Fruit fly (Drosophila melanogaster): ENCODE measurements around the gene CG5961.

The CG5961 gene

dm6 chr3R:12433764-12434163 is 26.3 kb downstream of the CG5961 start, which contains the start of the genes Aos1 and Srlp (continued):
- TF ChIP-seq CG5953 (GFP tag; IDR thresholded peaks at IDR 0.05) (no peak), luna (GFP tag; optimal IDR thresholded peaks at IDR 0.05) (no peak), lbe (GFP tag; optimal IDR thresholded peaks at IDR 0.05) (peak; percentile 51), slou (GFP tag; optimal IDR thresholded peaks at IDR 0.05) (peak; percentile 17), CG8290 (GFP tag; optimal IDR thresholded peaks at IDR 0.05) (peak; percentile 19), CG8290 (tag; optimal IDR thresholded peaks at IDR 0.05) (no peak), stwl (tag; optimal IDR thresholded peaks at IDR 0.05) (peak; percentile 53), CG4424 (GFP tag; optimal IDR thresholded peaks at IDR 0.05) (no peak), insv (GFP tag; optimal IDR thresholded peaks at IDR 0.05) (peak in 1 of 2 experiments; percentile 23), CG17912 (GFP tag; optimal IDR thresholded peaks at IDR 0.05) (peak; percentile 3), CG12659 (GFP tag; optimal IDR thresholded peaks at IDR 0.05) (peak; percentile 81), CG8924 (tag; optimal IDR thresholded peaks at IDR 0.05) (peak; percentile 75), CG3847 (GFP tag; IDR thresholded peaks at IDR 0.05) (peak; percentile 55; the same call in 1 of the 2 replicates), odd (GFP tag; optimal IDR thresholded peaks at IDR 0.05) (no peak), CG12155 (GFP tag; optimal IDR thresholded peaks at IDR 0.05) (peak; percentile 43), ERR (GFP tag; optimal IDR thresholded peaks at IDR 0.05) (no peak), CG13287 (GFP tag; IDR thresholded peaks at IDR 0.05; ENCODE audit: partially characterized antibody) (peak; percentile 35; the same call in 1 of the 2 replicates), amos (GFP tag; IDR thresholded peaks at IDR 0.05; ENCODE audit: partially characterized antibody) (peak; percentile 12; the same call in 1 of the 2 replicates), Atf3 (GFP tag; optimal IDR thresholded peaks at IDR 0.05) (no peak), CG10543 (GFP tag; optimal IDR thresholded peaks at IDR 0.05) (peak; percentile 41), lola (GFP tag; optimal IDR thresholded peaks at IDR 0.05) (peak in 1 of 3 experiments; percentile 56), CG17385 (GFP tag; optimal IDR thresholded peaks at IDR 0.05) (peak; percentile 51), row (GFP tag; IDR thresholded peaks at IDR 0.05) (peak; percentile 88), CG12299 (tag; optimal IDR thresholded peaks at IDR 0.05) (peak; percentile 20), CG17186 (GFP tag; optimal IDR thresholded peaks at IDR 0.05) (peak; percentile 21), schlank (tag; optimal IDR thresholded peaks at IDR 0.05) (no peak), Abd-B (GFP tag; optimal IDR thresholded peaks at IDR 0.05) (peak; percentile 62), mld (GFP tag; IDR thresholded peaks at IDR 0.05; ENCODE audit: partially characterized antibody) (no peak), CG30403 (GFP tag; optimal IDR thresholded peaks at IDR 0.05) (peak; percentile 73), MTF-1 (GFP tag; optimal IDR thresholded peaks at IDR 0.05; ENCODE audit: borderline replicate concordance) (no peak), Doc2 (GFP tag; IDR thresholded peaks at IDR 0.05) (no peak), CG1647 (GFP tag; optimal IDR thresholded peaks at IDR 0.05) (peak; percentile 6), fd96Cb (tag; optimal IDR thresholded peaks at IDR 0.05) (peak; percentile 23), CG18764 (GFP tag; optimal IDR thresholded peaks at IDR 0.05) (peak; percentile 20), sug (tag; optimal IDR thresholded peaks at IDR 0.05) (peak; percentile 79), CG1603 (tag; optimal IDR thresholded peaks at IDR 0.05) (peak; percentile 9), CG9215 (GFP tag; IDR thresholded peaks at IDR 0.05) (peak; percentile 58), CG1602 (GFP tag; optimal IDR thresholded peaks at IDR 0.05) (peak; percentile 3), BEAF-32 (GFP tag; optimal IDR thresholded peaks at IDR 0.05) (peak; percentile 61), en (GFP tag; optimal IDR thresholded peaks at IDR 0.05) (no peak), al (GFP tag; IDR thresholded peaks at IDR 0.05) (peak; percentile 43), CG10209 (GFP tag; optimal IDR thresholded peaks at IDR 0.05) (peak; percentile 34), CG17328 (GFP tag; IDR thresholded peaks at IDR 0.05) (0 out of 2 replicates have a peak, but pooled peaks have one; percentile 30), CG10267 (tag; optimal IDR thresholded peaks at IDR 0.05) (peak; percentile 70), CG1832 (GFP tag; optimal IDR thresholded peaks at IDR 0.05) (no peak), CG18011 (GFP tag; optimal IDR thresholded peaks at IDR 0.05) (peak; percentile 11), CG10147 (GFP tag; optimal IDR thresholded peaks at IDR 0.05) (peak; percentile 62), Nf-YC (tag; optimal IDR thresholded peaks at IDR 0.05) (peak; percentile 69), PHDP (tag; optimal IDR thresholded peaks at IDR 0.05) (peak; percentile 61), Sry-β (GFP tag; optimal IDR thresholded peaks at IDR 0.05) (peak; percentile 98)
